Worm (Caenorhabditis elegans): ENCODE measurements around the gene pfd-5.

Gene pfd-5

ce11 chrIII:7167568-7167937, 31.1 kb downstream of the pfd-5 start, which contains the start of gene acs-4:
acs-4 (plus strand) TSS chrIII:7167838.
- no peak for TF ChIP-seq mxl-3 (GFP tag; optimal IDR thresholded peaks at IDR 0.05)
- peak in 1 of 2 experiments; percentile 53 for TF ChIP-seq unc-62 (GFP tag; optimal IDR thresholded peaks at IDR 0.05 in 1 of 2)
- no peak for TF ChIP-seq unc-62 (tag; optimal IDR thresholded peaks at IDR 0.05)

ce11 chrIII:7166664-7167567, 31.8 kb downstream of the pfd-5 start:
- no peak for TF ChIP-seq egl-27 (tag; optimal IDR thresholded peaks at IDR 0.05)
- TF ChIP-seq nhr-76 (tag; optimal IDR thresholded peaks at IDR 0.05) = no peak
- TF ChIP-seq Y5F2A.4 (GFP tag; optimal IDR thresholded peaks at IDR 0.05) = no peak
- TF ChIP-seq lim-7 (GFP tag; IDR thresholded peaks at IDR 0.05) = no peak
- no peak for TF ChIP-seq nhr-77 (tag; optimal IDR thresholded peaks at IDR 0.05)
- no peak for TF ChIP-seq mdt-29 (GFP tag; IDR thresholded peaks at IDR 0.05)
- peak; percentile 51 for TF ChIP-seq mes-2 (tag; optimal IDR thresholded peaks at IDR 0.05; ENCODE audit: poor library complexity, severe bottlenecking)
- no peak for TF ChIP-seq F10B5.3 (tag; optimal IDR thresholded peaks at IDR 0.05)
- no peak for TF ChIP-seq aly-2 (tag; optimal IDR thresholded peaks at IDR 0.05)
- peak; percentile 58 for TF ChIP-seq hlh-11 (tag; optimal IDR thresholded peaks at IDR 0.05)
- no peak for TF ChIP-seq nhr-25 (tag; optimal IDR thresholded peaks at IDR 0.05; ENCODE audit: borderline replicate concordance, insufficient read depth)
- no peak for TF ChIP-seq ceh-20 (GFP tag; IDR thresholded peaks at IDR 0.05)
- no peak for TF ChIP-seq lin-39 (tag; optimal IDR thresholded peaks at IDR 0.05)
- no peak for TF ChIP-seq daf-12 (tag; optimal IDR thresholded peaks at IDR 0.05)
- no peak for TF ChIP-seq lin-15B (tag; optimal IDR thresholded peaks at IDR 0.05)
- TF ChIP-seq madf-5 (GFP tag; IDR thresholded peaks at IDR 0.05) = no peak
- peak; percentile 45 for TF ChIP-seq dmd-6 (GFP tag; IDR thresholded peaks at IDR 0.05)
- TF ChIP-seq D1046.2 (GFP tag; IDR thresholded peaks at IDR 0.05) = no peak
- TF ChIP-seq jun-1 (tag; optimal IDR thresholded peaks at IDR 0.05) = peak; percentile 2
- TF ChIP-seq mdl-1 (tag; optimal IDR thresholded peaks at IDR 0.05) = peak in 1 of 2 experiments; percentile 41
- no peak for TF ChIP-seq ZK546.5 (tag; optimal IDR thresholded peaks at IDR 0.05)
- TF ChIP-seq Y48G9A.11 (GFP tag; IDR thresholded peaks at IDR 0.05) = no peak
- no peak for TF ChIP-seq aha-1 (tag)
- no peak for TF ChIP-seq ZK337.2 (GFP tag; IDR thresholded peaks at IDR 0.05)
- no peak for TF ChIP-seq gei-8 (GFP tag; optimal IDR thresholded peaks at IDR 0.05)
- TF ChIP-seq R02D3.7 (tag; optimal IDR thresholded peaks at IDR 0.05) = no peak
- TF ChIP-seq ceh-28 (tag; optimal IDR thresholded peaks at IDR 0.05) = no peak
- TF ChIP-seq rbr-2 (tag; optimal IDR thresholded peaks at IDR 0.05) = peak; percentile 64
- no peak for TF ChIP-seq zfp-3 (GFP tag; conservative IDR thresholded peaks at IDR 0.05)
- TF ChIP-seq dmd-9 (GFP tag; IDR thresholded peaks at IDR 0.05) = no peak
- TF ChIP-seq snpc-4 (tag; optimal IDR thresholded peaks at IDR 0.05) = no peak
- peak; percentile 9 for TF ChIP-seq F37D6.2 (tag; optimal IDR thresholded peaks at IDR 0.05)
- TF ChIP-seq zag-1 (tag; optimal IDR thresholded peaks at IDR 0.05) = no peak
- TF ChIP-seq nhr-11 (tag; optimal IDR thresholded peaks at IDR 0.05) = no peak
- no peak for TF ChIP-seq saeg-2 (GFP tag; IDR thresholded peaks at IDR 0.05)
- TF ChIP-seq php-3 (GFP tag; IDR thresholded peaks at IDR 0.05) = peak; percentile 89
- TF ChIP-seq mxl-2 (GFP tag; conservative IDR thresholded peaks at IDR 0.05) = no peak
- TF ChIP-seq unc-130 (GFP tag; optimal IDR thresholded peaks at IDR 0.05) = no peak
- TF ChIP-seq spr-3 (GFP tag; optimal IDR thresholded peaks at IDR 0.05) = no peak
- TF ChIP-seq lin-29 (GFP tag; IDR thresholded peaks at IDR 0.05) = no peak
- TF ChIP-seq ceh-62 (tag; optimal IDR thresholded peaks at IDR 0.05) = no peak
- no peak for TF ChIP-seq nhr-41 (GFP tag; IDR thresholded peaks at IDR 0.05)
- TF ChIP-seq madf-9 (GFP tag; conservative IDR thresholded peaks at IDR 0.05) = 0 out of 2 replicates have a peak, but pooled peaks have one; percentile 23
- no peak for TF ChIP-seq attf-4 (tag; optimal IDR thresholded peaks at IDR 0.05)
- peak; percentile 19 for TF ChIP-seq T20F7.1 (GFP tag; optimal IDR thresholded peaks at IDR 0.05)
- TF ChIP-seq snpc-1.2 (GFP tag; IDR thresholded peaks at IDR 0.05) = no peak
